Worm (Caenorhabditis elegans) whole organism, young adult: Measurements from ENCODE around the gene lgc-8.

Source experiments
- F55B11.4 ChIP-seq: sonication (generic microtip); optimal IDR thresholded peaks from 2 replicates; lab custom pipeline; 2016; ENCODE audit warnings: missing compliant biosample characterization, missing genetic modification characterization, borderline replicate concordance; ENCODE audit not compliant: insufficient read depth
- Y53F4B.3 ChIP-seq: fragments of 200-800 bp; sonication (Bioruptor generic); IDR thresholded peaks from 2 replicates; pipeline ENCODE4 v1.3.6; 2022; ENCODE audit warnings: missing genetic modification reagents, missing genetic modification characterization, missing compliant biosample characterization
- Y53G8AR.9 ChIP-seq: fragments of 200-800 bp; sonication (Bioruptor generic); conservative IDR thresholded peaks from 2 replicates; pipeline ENCODE4 v1.3.6; 2022; ENCODE audit warnings: missing genetic modification reagents, missing genetic modification characterization, missing compliant biosample characterization
- lir-1 ChIP-seq: fragments of 200-800 bp; sonication (Bioruptor generic); conservative IDR thresholded peaks from 2 replicates; pipeline ENCODE4 v1.3.6; 2022; ENCODE audit warnings: missing genetic modification reagents, missing genetic modification characterization, missing compliant biosample characterization
- mxl-1 ChIP-seq: sonication (generic microtip); optimal IDR thresholded peaks from 2 replicates; lab custom pipeline; 2016; ENCODE audit warnings: missing genetic modification characterization, missing compliant biosample characterization
- nhr-120 ChIP-seq: fragments of 200-800 bp; sonication (Bioruptor generic); IDR thresholded peaks from 2 replicates; pipeline ENCODE4 v1.3.6; 2022; ENCODE audit warnings: missing genetic modification characterization, missing compliant biosample characterization
- unc-62 ChIP-seq: fragments of 150-350 bp; optimal IDR thresholded peaks from 2 replicates; lab custom pipeline; 2014; ENCODE audit warnings: missing biosample characterization, missing genetic modification reagents, missing genetic modification characterization
- ztf-22 ChIP-seq: fragments of 200-800 bp; sonication (Bioruptor generic); optimal IDR thresholded peaks from 2 replicates; lab custom pipeline; 2018; ENCODE audit warnings: mild to moderate bottlenecking, missing genetic modification characterization, moderate library complexity, missing compliant biosample characterization

DNA sequence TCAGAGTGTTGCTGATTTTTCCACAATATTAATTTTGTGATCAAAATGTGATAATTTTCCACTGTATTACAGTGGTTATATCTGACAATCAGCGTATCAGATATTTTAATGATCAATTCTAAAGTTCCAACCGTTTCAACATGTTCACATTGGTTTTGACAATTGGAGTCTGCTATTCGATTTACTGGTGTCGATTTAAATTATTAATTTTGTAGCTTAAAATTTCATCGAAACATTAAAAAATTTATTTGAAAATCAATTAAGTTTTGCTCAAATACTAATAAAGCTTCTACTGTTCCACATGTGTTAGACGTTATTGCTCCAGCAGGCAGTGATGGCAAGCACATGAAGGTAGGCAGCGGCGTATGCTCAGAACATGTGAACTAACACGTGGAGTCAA lies 42.2 kb downstream of the lgc-8 start:
- TF ChIP-seq Y53G8AR.9 (GFP tag; lab: Robert Waterston, UW) (no peak), ztf-22 (GFP tag; lab: Kevin White, UChicago) (no peak), Y53F4B.3 (GFP tag; lab: Robert Waterston, UW) (no peak), F55B11.4 (tag; lab: Kevin White, UChicago) (no peak), mxl-1 (tag; lab: Kevin White, UChicago) (no peak), unc-62 (no peak), nhr-120 (GFP tag; lab: Robert Waterston, UW) (no peak), lir-1 (GFP tag; lab: Robert Waterston, UW) (no peak)
